Worm (Caenorhabditis elegans): ENCODE measurements around the gene dyf-4.

The dyf-4 gene

DNA sequence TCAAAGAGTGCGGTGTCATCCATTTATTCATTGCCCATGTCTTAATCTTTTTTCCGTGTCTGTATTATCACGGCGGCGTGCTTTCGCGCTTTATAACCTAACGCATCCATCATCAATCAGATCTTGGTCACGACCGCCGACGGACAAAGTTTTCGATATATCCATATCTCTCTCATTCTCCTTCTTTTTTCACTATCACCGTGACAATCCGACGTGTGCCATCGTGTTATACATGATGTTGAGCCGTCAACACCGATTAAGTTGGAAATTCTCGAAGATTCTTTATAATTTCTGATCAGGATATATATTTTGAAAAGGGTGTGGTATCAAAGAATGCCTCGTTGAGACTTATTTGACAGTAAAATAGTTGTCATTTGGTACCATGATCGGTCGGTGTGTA is 31.4 kb upstream of the dyf-4 start:
- no peak for TF ChIP-seq nhr-48 (tag; optimal IDR thresholded peaks at IDR 0.05)
- TF ChIP-seq rbr-2 (tag; optimal IDR thresholded peaks at IDR 0.05): no peak
- no peak for TF ChIP-seq nhr-41 (GFP tag; IDR thresholded peaks at IDR 0.05)
- TF ChIP-seq hmg-1.1 (GFP tag; IDR thresholded peaks at IDR 0.05): no peak
- no peak for TF ChIP-seq pqm-1 (tag; optimal IDR thresholded peaks at IDR 0.05)
- TF ChIP-seq tag-97 (GFP tag; IDR thresholded peaks at IDR 0.05): no peak
- no peak for TF ChIP-seq ceh-44 (GFP tag; IDR thresholded peaks at IDR 0.05)
- TF ChIP-seq nhr-28 (tag; optimal IDR thresholded peaks at IDR 0.05): peak; percentile 30
- TF ChIP-seq zip-11 (GFP tag; IDR thresholded peaks at IDR 0.05): 0 out of 2 replicates have a peak, but pooled peaks have one; percentile 32
- TF ChIP-seq hlh-30 (tag; optimal IDR thresholded peaks at IDR 0.05; ENCODE audit: insufficient read depth): peak; percentile 27
- no peak for TF ChIP-seq ztf-11 (tag; optimal IDR thresholded peaks at IDR 0.05)
- no peak for TF ChIP-seq fos-1 (tag; optimal IDR thresholded peaks at IDR 0.05)
- TF ChIP-seq mep-1 (tag; optimal IDR thresholded peaks at IDR 0.05): no peak
- peak in 1 of 2 experiments; percentile 52 for TF ChIP-seq mdl-1 (tag; optimal IDR thresholded peaks at IDR 0.05)
- TF ChIP-seq mxl-2 (GFP tag; conservative IDR thresholded peaks at IDR 0.05): no peak
- no peak for TF ChIP-seq nhr-111 (GFP tag; optimal IDR thresholded peaks at IDR 0.05)
- no peak for TF ChIP-seq lsy-2 (tag; optimal IDR thresholded peaks at IDR 0.05)
- no peak for TF ChIP-seq jun-1 (tag; optimal IDR thresholded peaks at IDR 0.05)
- TF ChIP-seq F49E8.2 (tag; optimal IDR thresholded peaks at IDR 0.05; ENCODE audit: borderline replicate concordance): no peak
- no peak for TF ChIP-seq ces-1 (GFP tag; optimal IDR thresholded peaks at IDR 0.05)
- no peak for TF ChIP-seq nhr-237 (tag; optimal IDR thresholded peaks at IDR 0.05)
- TF ChIP-seq mxl-3 (GFP tag; optimal IDR thresholded peaks at IDR 0.05): peak; percentile 56
- no peak for TF ChIP-seq zip-2 (tag; optimal IDR thresholded peaks at IDR 0.05)
- no peak for TF ChIP-seq Y48G9A.11 (GFP tag; IDR thresholded peaks at IDR 0.05)
- TF ChIP-seq F37D6.2 (tag; optimal IDR thresholded peaks at IDR 0.05): no peak
- TF ChIP-seq ama-1 (optimal IDR thresholded peaks at IDR 0.05): no peak
- no peak for TF ChIP-seq F26F4.8 (GFP tag; conservative IDR thresholded peaks at IDR 0.05)
- peak; percentile 49 for TF ChIP-seq hlh-11 (tag; optimal IDR thresholded peaks at IDR 0.05)
- no peak for TF ChIP-seq arid-1 (GFP tag; conservative IDR thresholded peaks at IDR 0.05)
- TF ChIP-seq aha-1 (tag): peak; percentile 66
- no peak for TF ChIP-seq ctbp-1 (GFP tag; IDR thresholded peaks at IDR 0.05)

DNA sequence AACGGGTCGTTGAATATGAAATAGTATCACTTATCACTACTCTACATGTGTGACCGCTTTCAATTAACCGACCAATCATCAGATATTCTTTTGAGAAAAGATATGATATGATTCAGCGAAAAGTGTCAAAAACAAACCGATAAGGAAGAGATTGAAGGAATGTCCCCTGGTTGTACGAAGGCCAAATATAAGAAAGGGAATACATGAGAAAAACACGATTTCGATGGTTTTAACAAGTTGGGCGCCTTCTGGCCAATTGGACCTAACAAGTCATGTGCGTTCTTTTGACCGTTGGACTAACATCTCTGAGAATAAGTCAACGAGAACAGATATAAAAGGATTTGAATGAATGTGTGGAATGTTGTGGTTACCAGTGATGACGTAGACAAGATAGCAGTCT is 30.3 kb upstream of the dyf-4 start:
- TF ChIP-seq nhr-28 (tag; optimal IDR thresholded peaks at IDR 0.05) (peak; percentile 10), ama-1 (optimal IDR thresholded peaks at IDR 0.05) (peak; percentile 50), hlh-30 (tag; optimal IDR thresholded peaks at IDR 0.05; ENCODE audit: insufficient read depth) (peak; percentile 42), dmd-6 (GFP tag; IDR thresholded peaks at IDR 0.05) (no peak), nhr-25 (tag; optimal IDR thresholded peaks at IDR 0.05; ENCODE audit: borderline replicate concordance, insufficient read depth) (peak; percentile 26), spr-3 (GFP tag; optimal IDR thresholded peaks at IDR 0.05) (no peak), nhr-42 (GFP tag; IDR thresholded peaks at IDR 0.05) (no peak)

ce11 chrV:12554172-12555031 is 28.9 kb upstream of the dyf-4 start:
- TF ChIP-seq mxl-3 (GFP tag; optimal IDR thresholded peaks at IDR 0.05) (peak; percentile 4), D1046.2 (GFP tag; IDR thresholded peaks at IDR 0.05) (no peak), hlh-11 (tag; optimal IDR thresholded peaks at IDR 0.05) (peak; percentile 41), dmd-6 (GFP tag; IDR thresholded peaks at IDR 0.05) (no peak), F26F4.8 (GFP tag; conservative IDR thresholded peaks at IDR 0.05) (no peak), tra-1 (GFP tag; IDR thresholded peaks at IDR 0.05) (no peak), T20F7.1 (GFP tag; optimal IDR thresholded peaks at IDR 0.05) (no peak), nhr-48 (tag; optimal IDR thresholded peaks at IDR 0.05) (peak; percentile 33), lin-39 (tag; optimal IDR thresholded peaks at IDR 0.05) (no peak), nhr-102 (tag; optimal IDR thresholded peaks at IDR 0.05) (no peak), ces-1 (GFP tag; optimal IDR thresholded peaks at IDR 0.05) (no peak), aly-2 (tag; optimal IDR thresholded peaks at IDR 0.05) (no peak), ceh-82 (tag; optimal IDR thresholded peaks at IDR 0.05) (no peak), lin-13 (GFP tag; optimal IDR thresholded peaks at IDR 0.05) (no peak), dmd-8 (GFP tag; IDR thresholded peaks at IDR 0.05) (no peak), nhr-237 (tag; optimal IDR thresholded peaks at IDR 0.05) (no peak), madf-5 (GFP tag; IDR thresholded peaks at IDR 0.05) (no peak), nhr-42 (GFP tag; IDR thresholded peaks at IDR 0.05) (no peak), egl-27 (tag; optimal IDR thresholded peaks at IDR 0.05) (no peak), madf-9 (GFP tag; conservative IDR thresholded peaks at IDR 0.05) (no peak), hlh-30 (tag; optimal IDR thresholded peaks at IDR 0.05; ENCODE audit: insufficient read depth) (peak; percentile 37)
